Worm (Caenorhabditis elegans): ENCODE results near the gene F49E12.10.
A peak's percentile ranks its signal among the peaks of the same experiment; 100 is the strongest.

The F49E12.10 gene

DNA sequence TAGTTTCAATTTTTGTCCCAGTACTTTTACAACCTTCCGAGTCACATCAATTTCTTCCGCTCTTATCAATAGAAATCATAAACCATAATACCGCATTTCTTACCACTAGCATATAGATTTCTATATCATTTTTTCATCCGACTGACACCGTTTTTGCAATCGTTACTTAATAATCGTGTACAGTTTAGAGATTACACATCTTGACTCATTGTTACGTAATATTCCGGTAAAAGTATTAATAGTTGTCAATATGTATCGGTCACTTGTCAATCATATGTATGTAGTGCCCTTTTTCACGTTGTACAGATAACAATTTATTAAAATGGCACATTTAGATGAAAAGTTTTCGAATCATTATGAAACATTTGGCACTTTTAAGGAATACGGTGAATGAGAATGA, 9.1 kb downstream of the F49E12.10 start:
- TF ChIP-seq php-3 (GFP tag; IDR thresholded peaks at IDR 0.05) (no peak), ztf-7 (tag; optimal IDR thresholded peaks at IDR 0.05) (no peak), nhr-111 (GFP tag; optimal IDR thresholded peaks at IDR 0.05) (no peak), pqm-1 (tag; optimal IDR thresholded peaks at IDR 0.05) (peak; percentile 84), cey-2 (tag; optimal IDR thresholded peaks at IDR 0.05; ENCODE audit: borderline replicate concordance, insufficient read depth) (no peak), zfp-3 (GFP tag; conservative IDR thresholded peaks at IDR 0.05) (no peak), R02D3.7 (tag; optimal IDR thresholded peaks at IDR 0.05) (no peak), lsy-2 (tag; optimal IDR thresholded peaks at IDR 0.05) (no peak), mes-2 (tag; optimal IDR thresholded peaks at IDR 0.05; ENCODE audit: poor library complexity, severe bottlenecking) (no peak), ZK337.2 (GFP tag; IDR thresholded peaks at IDR 0.05) (no peak), nhr-28 (tag; optimal IDR thresholded peaks at IDR 0.05) (peak; percentile 47), unc-62 (GFP tag; optimal IDR thresholded peaks at IDR 0.05 in 1 of 2) (peak in 1 of 2 experiments; percentile 63), unc-62 (tag; optimal IDR thresholded peaks at IDR 0.05) (no peak), dve-1 (tag; optimal IDR thresholded peaks at IDR 0.05; ENCODE audit: insufficient read depth) (peak; percentile 20), ZK546.5 (tag; optimal IDR thresholded peaks at IDR 0.05) (no peak), vab-7 (GFP tag; IDR thresholded peaks at IDR 0.05) (no peak), dmd-6 (GFP tag; IDR thresholded peaks at IDR 0.05) (no peak), T20F7.1 (GFP tag; optimal IDR thresholded peaks at IDR 0.05) (peak; percentile 38), ctbp-1 (GFP tag; IDR thresholded peaks at IDR 0.05) (no peak), nhr-48 (tag; optimal IDR thresholded peaks at IDR 0.05) (no peak), daf-12 (tag; optimal IDR thresholded peaks at IDR 0.05) (no peak)

- no peak for TF ChIP-seq daf-16 (GFP tag; optimal IDR thresholded peaks at IDR 0.05)
- TF ChIP-seq daf-16 (tag; optimal IDR thresholded peaks at IDR 0.05): no peak
- no peak for TF ChIP-seq ceh-20 (GFP tag; IDR thresholded peaks at IDR 0.05)
- no peak for TF ChIP-seq nhr-76 (tag; optimal IDR thresholded peaks at IDR 0.05)
- TF ChIP-seq F10B5.3 (tag; optimal IDR thresholded peaks at IDR 0.05): no peak
- TF ChIP-seq ceh-44 (GFP tag; IDR thresholded peaks at IDR 0.05): no peak
- TF ChIP-seq hlh-11 (tag; optimal IDR thresholded peaks at IDR 0.05): no peak
- TF ChIP-seq spr-3 (GFP tag; optimal IDR thresholded peaks at IDR 0.05): no peak
- no peak for TF ChIP-seq cey-2 (tag; optimal IDR thresholded peaks at IDR 0.05; ENCODE audit: borderline replicate concordance, insufficient read depth)
Observed at ce11 chrII:8404748-8405147, 13.9 kb downstream of the F49E12.10 start, which contains the start of gene skpo-1. TSS of gene skpo-1 (minus strand) at chrII:8404848.

DNA sequence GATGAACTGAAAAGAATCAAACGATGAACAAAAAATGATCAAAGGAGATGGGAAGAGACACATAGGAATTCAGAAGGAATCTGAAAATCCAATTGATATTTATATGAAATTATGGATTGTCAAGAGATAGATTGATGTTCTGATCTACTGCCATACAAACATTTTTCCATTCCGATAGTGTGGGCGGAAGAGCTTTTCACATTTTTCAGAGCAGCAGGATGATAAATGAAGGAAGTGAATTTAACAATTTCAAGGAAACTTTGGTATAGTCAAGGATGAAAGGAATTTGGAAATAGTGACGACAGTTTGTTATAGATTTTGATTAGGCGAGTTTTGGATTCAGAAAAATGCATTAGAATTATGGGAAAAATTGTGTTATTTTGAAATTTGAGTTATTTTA, 14.5 kb downstream of the F49E12.10 start, which contains the start of gene ubc-24:
Gene ubc-24 (plus strand): TSS at position 301 of the 400 bp plus-strand sequence.
- no peak for TF ChIP-seq D1046.2 (GFP tag; IDR thresholded peaks at IDR 0.05)
- TF ChIP-seq daf-16 (GFP tag; optimal IDR thresholded peaks at IDR 0.05): no peak
- TF ChIP-seq daf-16 (tag; optimal IDR thresholded peaks at IDR 0.05): no peak
- no peak for TF ChIP-seq ceh-82 (tag; optimal IDR thresholded peaks at IDR 0.05)
- no peak for TF ChIP-seq dmd-9 (GFP tag; IDR thresholded peaks at IDR 0.05)

- TF ChIP-seq nhr-42 (GFP tag; IDR thresholded peaks at IDR 0.05) (no peak), pha-4 (GFP tag; IDR thresholded peaks at IDR 0.05) (no peak), pha-4 (tag; optimal IDR thresholded peaks at IDR 0.05) (no peak), php-3 (GFP tag; IDR thresholded peaks at IDR 0.05) (no peak), ztf-7 (tag; optimal IDR thresholded peaks at IDR 0.05) (no peak), nhr-102 (tag; optimal IDR thresholded peaks at IDR 0.05) (no peak), unc-62 (GFP tag; optimal IDR thresholded peaks at IDR 0.05 in 1 of 2) (peak in 1 of 2 experiments; percentile 93), unc-62 (tag; optimal IDR thresholded peaks at IDR 0.05) (no peak)
Observed at ce11 chrII:8407491-8407890, 16.6 kb downstream of the F49E12.10 start, which contains the start of gene sra-13. TSS of gene sra-13 (plus strand) at chrII:8407685.
